Fruit fly (Drosophila melanogaster) whole organism, embryonic: ENCODE results near the gene Neurochondrin.
A peak's percentile ranks its signal among the peaks of the same experiment; 100 is the strongest.

ENCODE experiments used
- ATbp ChIP-seq: fragments of 200-800 bp; sonication (Bioruptor generic); optimal IDR thresholded peaks from 2 replicates; lab custom pipeline; 2017; ENCODE audit warnings: missing biosample characterization, mild to moderate bottlenecking, missing genetic modification characterization, missing genetic modification reagents
- Bdp1 ChIP-seq: fragments of 200-800 bp; sonication (Bioruptor generic); optimal IDR thresholded peaks from 3 replicates; lab custom pipeline; 2016; ENCODE audit warnings: missing biosample characterization, missing genetic modification characterization
- Blimp-1 ChIP-seq: fragments of 200-800 bp; sonication (Bioruptor generic); optimal IDR thresholded peaks from 3 replicates; lab custom pipeline; 2018; ENCODE audit warnings: missing biosample characterization, missing genetic modification characterization, mild to moderate bottlenecking, moderate library complexity, missing genetic modification reagents
- C15 ChIP-seq: fragments of 200-800 bp; sonication (Bioruptor generic); IDR thresholded peaks from 3 replicates; pipeline ENCODE4 v1.3.6; 2022; ENCODE audit warnings: missing biosample characterization, missing genetic modification characterization
- CG10462 ChIP-seq: fragments of 200-800 bp; sonication (Bioruptor generic); optimal IDR thresholded peaks from 2 replicates; lab custom pipeline; 2016; ENCODE audit warnings: missing biosample characterization, missing genetic modification characterization
- CG10959 ChIP-seq: fragments of 200-800 bp; sonication (Bioruptor generic); IDR thresholded peaks from 2 replicates; pipeline ENCODE4 v1.3.6; 2022; ENCODE audit warnings: missing biosample characterization, missing genetic modification characterization
- CG12155 ChIP-seq: fragments of 200-800 bp; sonication (Bioruptor generic); optimal IDR thresholded peaks from 3 replicates; lab custom pipeline; 2016; ENCODE audit warnings: missing biosample characterization, missing genetic modification characterization
- CG12236 ChIP-seq: fragments of 200-800 bp; sonication (Bioruptor generic); optimal IDR thresholded peaks from 2 replicates; lab custom pipeline; 2016; ENCODE audit warnings: missing biosample characterization, missing genetic modification characterization
- CG12659 ChIP-seq: fragments of 200-800 bp; sonication (Bioruptor generic); optimal IDR thresholded peaks from 3 replicates; lab custom pipeline; 2017; ENCODE audit warnings: mild to moderate bottlenecking, missing biosample characterization, missing genetic modification reagents, missing genetic modification characterization
- CG15011 ChIP-seq: fragments of 200-800 bp; sonication (Bioruptor generic); optimal IDR thresholded peaks from 3 replicates; lab custom pipeline; 2018; ENCODE audit warnings: missing biosample characterization, mild to moderate bottlenecking, missing genetic modification characterization
- CG16813 ChIP-seq: fragments of 200-800 bp; sonication (Bioruptor generic); IDR thresholded peaks from 3 replicates; pipeline ENCODE4 v1.3.6; 2022; ENCODE audit warnings: missing biosample characterization, missing genetic modification characterization; ENCODE audit not compliant: partially characterized antibody
- CG17385 ChIP-seq: fragments of 200-800 bp; sonication (Bioruptor generic); optimal IDR thresholded peaks from 3 replicates; lab custom pipeline; 2018; ENCODE audit warnings: missing biosample characterization, mild to moderate bottlenecking, missing genetic modification characterization
- CG18011 ChIP-seq: fragments of 200-800 bp; sonication (Bioruptor generic); optimal IDR thresholded peaks from 2 replicates; lab custom pipeline; 2017; ENCODE audit warnings: missing biosample characterization, missing genetic modification characterization, mild to moderate bottlenecking, moderate library complexity, missing genotype
- CG18599 ChIP-seq: fragments of 200-800 bp; sonication (Bioruptor generic); optimal IDR thresholded peaks from 3 replicates; lab custom pipeline; 2017; ENCODE audit warnings: missing biosample characterization, missing genetic modification characterization, mild to moderate bottlenecking, moderate library complexity, missing genetic modification reagents
- CG2120 ChIP-seq: fragments of 200-800 bp; sonication (Bioruptor generic); optimal IDR thresholded peaks from 3 replicates; lab custom pipeline; 2016; ENCODE audit warnings: missing biosample characterization, missing genetic modification characterization
- CG2678 ChIP-seq: fragments of 200-800 bp; sonication (Bioruptor generic); optimal IDR thresholded peaks from 3 replicates; lab custom pipeline; 2019; ENCODE audit warnings: missing biosample characterization, mild to moderate bottlenecking, missing genetic modification characterization, moderate library complexity
- CG30403 ChIP-seq: fragments of 200-800 bp; sonication (Bioruptor generic); optimal IDR thresholded peaks from 3 replicates; lab custom pipeline; 2016; ENCODE audit warnings: missing biosample characterization, missing genetic modification characterization
- CG33557 ChIP-seq: fragments of 200-800 bp; sonication (Bioruptor generic); optimal IDR thresholded peaks from 2 replicates; lab custom pipeline; 2019; ENCODE audit warnings: missing biosample characterization, mild to moderate bottlenecking, missing genetic modification characterization, moderate library complexity
- CG3407 ChIP-seq: fragments of 200-800 bp; sonication (Bioruptor generic); optimal IDR thresholded peaks from 2 replicates; lab custom pipeline; 2018; ENCODE audit warnings: missing biosample characterization, mild to moderate bottlenecking, missing genetic modification characterization
- CG4282 ChIP-seq: fragments of 200-800 bp; sonication (Bioruptor generic); optimal IDR thresholded peaks from 2 replicates; lab custom pipeline; 2016; ENCODE audit warnings: missing biosample characterization, missing genetic modification characterization
- CG4730 ChIP-seq: fragments of 200-800 bp; sonication (Bioruptor generic); IDR thresholded peaks from 2 replicates; pipeline ENCODE4 v1.3.6; 2022; ENCODE audit warnings: missing biosample characterization, missing genetic modification characterization
- CG6791 ChIP-seq: fragments of 200-800 bp; sonication (Bioruptor generic); IDR thresholded peaks from 3 replicates; pipeline ENCODE4 v1.3.6; 2022; ENCODE audit warnings: missing biosample characterization, missing genetic modification characterization; ENCODE audit not compliant: partially characterized antibody
- CG6813 ChIP-seq: fragments of 200-800 bp; sonication (Bioruptor generic); optimal IDR thresholded peaks from 2 replicates; lab custom pipeline; 2017; ENCODE audit warnings: missing biosample characterization, missing genetic modification characterization, mild to moderate bottlenecking, moderate library complexity, missing genetic modification reagents
- CG8388 ChIP-seq: fragments of 200-800 bp; sonication (Bioruptor generic); optimal IDR thresholded peaks from 2 replicates; lab custom pipeline; 2019; ENCODE audit warnings: missing biosample characterization, mild to moderate bottlenecking, missing genetic modification characterization, moderate library complexity
- Dip2 ChIP-seq: fragments of 200-800 bp; sonication (Bioruptor generic); IDR thresholded peaks from 2 replicates; pipeline ENCODE4 v1.3.6; 2022; ENCODE audit warnings: missing biosample characterization, missing genetic modification characterization
- Drgx ChIP-seq: fragments of 200-800 bp; sonication (Bioruptor generic); IDR thresholded peaks from 2 replicates; pipeline ENCODE4 v1.3.6; 2022; ENCODE audit warnings: missing biosample characterization, missing genetic modification characterization
- H15 ChIP-seq: fragments of 200-800 bp; sonication (Bioruptor generic); IDR thresholded peaks from 3 replicates; pipeline ENCODE4 v1.3.6; 2022; ENCODE audit warnings: missing biosample characterization, missing genetic modification characterization
- HHEX ChIP-seq: fragments of 200-800 bp; sonication (Bioruptor generic); optimal IDR thresholded peaks from 3 replicates; lab custom pipeline; 2017; ENCODE audit warnings: missing biosample characterization, mild to moderate bottlenecking, missing genetic modification characterization, missing genetic modification reagents
- Oli ChIP-seq: fragments of 200-800 bp; sonication (Bioruptor generic); optimal IDR thresholded peaks from 2 replicates; lab custom pipeline; 2018; ENCODE audit warnings: missing biosample characterization, mild to moderate bottlenecking, missing genetic modification characterization, moderate library complexity
- Sox100B ChIP-seq: fragments of 200-800 bp; sonication (Bioruptor generic); optimal IDR thresholded peaks from 3 replicates; lab custom pipeline; 2018; ENCODE audit warnings: missing biosample characterization, mild to moderate bottlenecking, missing genetic modification characterization
- Sox102F ChIP-seq: fragments of 200-800 bp; sonication (Bioruptor generic); optimal IDR thresholded peaks from 2 replicates; lab custom pipeline; 2018; ENCODE audit warnings: missing biosample characterization, mild to moderate bottlenecking, missing genetic modification characterization, moderate library complexity
- amos ChIP-seq: fragments of 200-800 bp; sonication (Bioruptor generic); IDR thresholded peaks from 2 replicates; pipeline ENCODE4 v1.3.6; 2022; ENCODE audit warnings: missing biosample characterization, missing genetic modification characterization; ENCODE audit not compliant: partially characterized antibody
- gcm ChIP-seq: fragments of 200-800 bp; sonication (Bioruptor generic); optimal IDR thresholded peaks from 2 replicates; lab custom pipeline; 2019; ENCODE audit warnings: missing biosample characterization, mild to moderate bottlenecking, missing genetic modification characterization, moderate library complexity
- gem ChIP-seq: fragments of 200-800 bp; sonication (Bioruptor generic); optimal IDR thresholded peaks from 2 replicates; lab custom pipeline; 2019; ENCODE audit warnings: missing biosample characterization, mild to moderate bottlenecking, missing genetic modification characterization, moderate library complexity
- kah ChIP-seq: fragments of 200-800 bp; sonication (Bioruptor generic); optimal IDR thresholded peaks from 2 replicates; lab custom pipeline; 2018; ENCODE audit warnings: missing biosample characterization, mild to moderate bottlenecking, missing genetic modification characterization
- nmo ChIP-seq: fragments of 200-800 bp; sonication (Bioruptor generic); optimal IDR thresholded peaks from 2 replicates; lab custom pipeline; 2018; ENCODE audit warnings: missing biosample characterization, mild to moderate bottlenecking, missing genetic modification characterization, moderate library complexity
- pho ChIP-seq: fragments of 200-800 bp; sonication (Bioruptor generic); optimal IDR thresholded peaks from 2 replicates; lab custom pipeline; 2016; ENCODE audit warnings: missing biosample characterization, missing genetic modification characterization
- phol ChIP-seq: fragments of 200-800 bp; sonication (Bioruptor generic); optimal IDR thresholded peaks from 3 replicates; lab custom pipeline; 2018; ENCODE audit warnings: missing biosample characterization, mild to moderate bottlenecking, missing genetic modification characterization, moderate library complexity
- pros ChIP-seq: fragments of 200-800 bp; sonication (Bioruptor generic); optimal IDR thresholded peaks from 3 replicates; lab custom pipeline; 2019; ENCODE audit warnings: missing biosample characterization, mild to moderate bottlenecking, missing genetic modification characterization, moderate library complexity
- repo ChIP-seq: fragments of 200-800 bp; sonication (Bioruptor generic); optimal IDR thresholded peaks from 2 replicates; lab custom pipeline; 2016; ENCODE audit warnings: missing biosample characterization, missing genetic modification characterization
- sens ChIP-seq: fragments of 200-800 bp; sonication (Bioruptor generic); peaks from one replicate; lab custom pipeline; 2016; ENCODE audit warnings: missing biosample characterization, missing genetic modification characterization
- sr ChIP-seq: fragments of 200-800 bp; sonication (Bioruptor generic); IDR thresholded peaks from 3 replicates; pipeline ENCODE4 v1.3.6; 2022; ENCODE audit warnings: missing biosample characterization, missing genetic modification characterization
- tio ChIP-seq: fragments of 200-800 bp; sonication (Bioruptor generic); optimal IDR thresholded peaks from 2 replicates; lab custom pipeline; 2017; ENCODE audit warnings: missing biosample characterization, missing genetic modification characterization, inconsistent platforms
- trem ChIP-seq: fragments of 200-800 bp; optimal IDR thresholded peaks from 3 replicates; lab custom pipeline; 2019; ENCODE audit warnings: missing biosample characterization, mild to moderate bottlenecking, missing genetic modification characterization, moderate library complexity
- zfh1 ChIP-seq: fragments of 200-800 bp; sonication (Bioruptor generic); IDR thresholded peaks from 3 replicates; pipeline ENCODE4 v1.3.6; 2022; ENCODE audit warnings: missing biosample characterization, missing genetic modification characterization

Neurochondrin gene

dm6 chr3R:6481740-6482443 is 13.7 kb downstream of the Neurochondrin start (continued):
- TF ChIP-seq tio (GFP tag; lab: Kevin White, UChicago) (peak; percentile 13), C15 (GFP tag; lab: Robert Waterston, UW) (no peak), pros (GFP tag; lab: Kevin White, UChicago) (no peak), CG6813 (no peak), CG8388 (peak; percentile 86), CG3407 (GFP tag; lab: Kevin White, UChicago) (no peak), nmo (GFP tag; lab: Kevin White, UChicago) (peak; percentile 18), gem (tag; lab: Kevin White, UChicago) (peak; percentile 31), CG2120 (GFP tag; lab: Kevin White, UChicago) (no peak), Dip2 (GFP tag; lab: Robert Waterston, UW) (no peak), CG12659 (GFP tag; lab: Kevin White, UChicago) (peak; percentile 5), CG10462 (GFP tag; lab: Kevin White, UChicago) (no peak), CG10959 (GFP tag; lab: Robert Waterston, UW) (no peak), CG4730 (GFP tag; lab: Robert Waterston, UW) (no peak), phol (tag; lab: Kevin White, UChicago) (peak; percentile 10), trem (tag; lab: Kevin White, UChicago) (no peak), Sox102F (GFP tag; lab: Kevin White, UChicago) (peak; percentile 2), CG2678 (tag; lab: Kevin White, UChicago) (peak; percentile 38), Blimp-1 (GFP tag; lab: Kevin White, UChicago) (no peak), Drgx (0 out of 2 replicates have a peak, but pooled peaks have one; percentile 32), pho (GFP tag; lab: Kevin White, UChicago) (no peak), HHEX (GFP tag; lab: Kevin White, UChicago) (no peak), sr (GFP tag; lab: Robert Waterston, UW) (no peak), kah (peak; percentile 65), gcm (GFP tag; lab: Kevin White, UChicago) (no peak), H15 (GFP tag; lab: Robert Waterston, UW) (no peak), CG30403 (GFP tag; lab: Kevin White, UChicago) (peak; percentile 7), Sox100B (GFP tag; lab: Kevin White, UChicago) (peak; percentile 47), sens (GFP tag; lab: Kevin White, UChicago) (peak; percentile 61), repo (GFP tag; lab: Kevin White, UChicago) (no peak), CG15011 (no peak), CG4282 (no peak), Oli (tag; lab: Kevin White, UChicago) (peak; percentile 19), CG12155 (GFP tag; lab: Kevin White, UChicago) (no peak), CG17385 (GFP tag; lab: Kevin White, UChicago) (no peak), ATbp (GFP tag; lab: Kevin White, UChicago) (no peak), CG18011 (GFP tag; lab: Kevin White, UChicago) (no peak), CG33557 (no peak)
- TF ChIP-seq, all 482 proteins: peak for 26

dm6 chr3R:6495938-6496337 is 27.7 kb downstream of the Neurochondrin start:
- TF ChIP-seq CG18599 (GFP tag; lab: Kevin White, UChicago) (no peak), CG16813 (0 out of 3 replicates have a peak, but pooled peaks have one; percentile 35), amos (GFP tag; lab: Robert Waterston, UW) (peak; percentile 52; the same call in 1 of the 2 replicates), zfh1 (GFP tag; lab: Robert Waterston, UW) (no peak), CG6791 (GFP tag; lab: Robert Waterston, UW) (peak; percentile 76), Bdp1 (peak; percentile 82), CG12236 (GFP tag; lab: Kevin White, UChicago) (no peak)
- TF ChIP-seq, all 482 proteins: peak for 4
